Fruit fly (Drosophila melanogaster) whole organism, embryonic: ENCODE results near the gene Iyd.
A peak's percentile ranks its signal among the peaks of the same experiment; 100 is the strongest.

ENCODE experiments used
- Bdp1 ChIP-seq: fragments of 200-800 bp; sonication (Bioruptor generic); optimal IDR thresholded peaks from 3 replicates; lab custom pipeline; 2016; ENCODE audit warnings: missing biosample characterization, missing genetic modification characterization
- CG10565 ChIP-seq: fragments of 200-800 bp; sonication (Bioruptor generic); optimal IDR thresholded peaks from 3 replicates; lab custom pipeline; 2016; ENCODE audit warnings: missing biosample characterization, mild to moderate bottlenecking, missing genetic modification characterization
- CG10654 ChIP-seq: fragments of 200-800 bp; sonication (Bioruptor generic); optimal IDR thresholded peaks from 2 replicates; lab custom pipeline; 2016; ENCODE audit warnings: missing biosample characterization, missing genetic modification characterization
- CG10959 ChIP-seq: fragments of 200-800 bp; sonication (Bioruptor generic); IDR thresholded peaks from 2 replicates; pipeline ENCODE4 v1.3.6; 2022; ENCODE audit warnings: missing biosample characterization, missing genetic modification characterization
- CG11560 ChIP-seq: fragments of 200-800 bp; sonication (Bioruptor generic); IDR thresholded peaks from 3 replicates; pipeline ENCODE4 v1.3.6; 2022; ENCODE audit warnings: missing biosample characterization, missing genetic modification characterization
- CG12391 ChIP-seq: fragments of 200-800 bp; sonication (Bioruptor generic); optimal IDR thresholded peaks from 3 replicates; lab custom pipeline; 2018; ENCODE audit warnings: missing biosample characterization, mild to moderate bottlenecking, missing genetic modification characterization, moderate library complexity
- CG14965 ChIP-seq: fragments of 200-800 bp; sonication (Bioruptor generic); optimal IDR thresholded peaks from 2 replicates; lab custom pipeline; 2016; ENCODE audit warnings: missing biosample characterization, missing genetic modification characterization, borderline replicate concordance
- CG1647 ChIP-seq: fragments of 200-800 bp; sonication (Bioruptor generic); optimal IDR thresholded peaks from 3 replicates; lab custom pipeline; 2016; ENCODE audit warnings: missing biosample characterization, missing genetic modification characterization
- CG17802 ChIP-seq: fragments of 200-800 bp; sonication (Bioruptor generic); optimal IDR thresholded peaks from 2 replicates; lab custom pipeline; 2018; ENCODE audit warnings: missing biosample characterization, mild to moderate bottlenecking, missing genetic modification characterization, moderate library complexity
- CG18262 ChIP-seq: fragments of 200-800 bp; optimal IDR thresholded peaks from 3 replicates; lab custom pipeline; 2019; ENCODE audit warnings: missing biosample characterization, mild to moderate bottlenecking, missing genetic modification characterization, moderate library complexity
- CG18619 ChIP-seq: fragments of 200-800 bp; sonication (Bioruptor generic); optimal IDR thresholded peaks from 3 replicates; lab custom pipeline; 2017; ENCODE audit warnings: missing biosample characterization, mild to moderate bottlenecking, missing genetic modification characterization
- CG2678 ChIP-seq: fragments of 200-800 bp; sonication (Bioruptor generic); optimal IDR thresholded peaks from 3 replicates; lab custom pipeline; 2019; ENCODE audit warnings: missing biosample characterization, mild to moderate bottlenecking, missing genetic modification characterization, moderate library complexity
- CG2875 ChIP-seq: fragments of 200-800 bp; sonication (Bioruptor generic); optimal IDR thresholded peaks from 2 replicates; lab custom pipeline; 2017; ENCODE audit warnings: missing biosample characterization, mild to moderate bottlenecking, missing genetic modification characterization, missing genetic modification reagents
- CG30020 ChIP-seq: fragments of 200-800 bp; optimal IDR thresholded peaks from 2 replicates; lab custom pipeline; 2019; ENCODE audit warnings: missing biosample characterization, mild to moderate bottlenecking, missing genetic modification characterization, moderate library complexity
- CG30431 ChIP-seq: fragments of 200-800 bp; sonication (Bioruptor generic); optimal IDR thresholded peaks from 2 replicates; lab custom pipeline; 2017; ENCODE audit warnings: missing biosample characterization, missing genetic modification characterization
- CG32772 ChIP-seq: fragments of 200-800 bp; sonication (Bioruptor generic); IDR thresholded peaks from 2 replicates; pipeline ENCODE4 v1.3.6; 2022; ENCODE audit warnings: missing biosample characterization, missing genetic modification characterization
- CG4282 ChIP-seq: fragments of 200-800 bp; sonication (Bioruptor generic); optimal IDR thresholded peaks from 2 replicates; lab custom pipeline; 2016; ENCODE audit warnings: missing biosample characterization, missing genetic modification characterization
- CG4730 ChIP-seq: fragments of 200-800 bp; sonication (Bioruptor generic); IDR thresholded peaks from 2 replicates; pipeline ENCODE4 v1.3.6; 2022; ENCODE audit warnings: missing biosample characterization, missing genetic modification characterization
- CG4820 ChIP-seq: fragments of 200-800 bp; sonication (Bioruptor generic); optimal IDR thresholded peaks from 3 replicates; lab custom pipeline; 2016; ENCODE audit warnings: missing biosample characterization, missing genetic modification characterization
- CG4854 ChIP-seq: fragments of 200-800 bp; sonication (Bioruptor generic); optimal IDR thresholded peaks from 2 replicates; lab custom pipeline; 2016; ENCODE audit warnings: missing biosample characterization, missing genetic modification characterization, inconsistent platforms
- CG5245 ChIP-seq: fragments of 200-800 bp; sonication (Bioruptor generic); optimal IDR thresholded peaks from 3 replicates; lab custom pipeline; 2016; ENCODE audit warnings: missing biosample characterization, missing genetic modification characterization
- CG6683 ChIP-seq: fragments of 200-800 bp; sonication (Bioruptor generic); optimal IDR thresholded peaks from 2 replicates; lab custom pipeline; 2017; ENCODE audit warnings: missing biosample characterization, mild to moderate bottlenecking, missing genetic modification characterization, missing genetic modification reagents
- CG6689 ChIP-seq: fragments of 200-800 bp; sonication (Bioruptor generic); IDR thresholded peaks from 2 replicates; pipeline ENCODE4 v1.3.6; 2022; ENCODE audit warnings: missing biosample characterization, missing genetic modification characterization
- CG6791 ChIP-seq: fragments of 200-800 bp; sonication (Bioruptor generic); IDR thresholded peaks from 3 replicates; pipeline ENCODE4 v1.3.6; 2022; ENCODE audit warnings: missing biosample characterization, missing genetic modification characterization; ENCODE audit not compliant: partially characterized antibody
- CG7987 ChIP-seq: fragments of 200-800 bp; sonication (Bioruptor generic); optimal IDR thresholded peaks from 2 replicates; lab custom pipeline; 2018; ENCODE audit warnings: missing biosample characterization, mild to moderate bottlenecking, missing genetic modification characterization, moderate library complexity
- Dfd ChIP-seq, 2 experiments: fragments of >200 bp; optimal IDR thresholded peaks; 2 replicates each; lab custom pipeline; 2017; ENCODE audit warnings: missing biosample characterization in 2 of 2, missing genetic modification characterization in 2 of 2
- Dref ChIP-seq: fragments of 200-800 bp; sonication (Bioruptor generic); IDR thresholded peaks from 2 replicates; pipeline ENCODE4 v1.3.6; 2022; ENCODE audit warnings: missing biosample characterization, missing genetic modification characterization
- ERR ChIP-seq: fragments of 200-800 bp; sonication (Bioruptor generic); optimal IDR thresholded peaks from 2 replicates; lab custom pipeline; 2016; ENCODE audit warnings: missing biosample characterization, missing genetic modification characterization
- H15 ChIP-seq: fragments of 200-800 bp; sonication (Bioruptor generic); IDR thresholded peaks from 3 replicates; pipeline ENCODE4 v1.3.6; 2022; ENCODE audit warnings: missing biosample characterization, missing genetic modification characterization
- HmgD ChIP-seq: fragments of 200-800 bp; sonication (Bioruptor generic); optimal IDR thresholded peaks from 3 replicates; lab custom pipeline; 2016; ENCODE audit warnings: missing biosample characterization, missing genetic modification characterization
- HmgZ ChIP-seq: fragments of 200-800 bp; sonication (Bioruptor generic); optimal IDR thresholded peaks from 2 replicates; lab custom pipeline; 2018; ENCODE audit warnings: missing biosample characterization, mild to moderate bottlenecking, missing genetic modification characterization
- Hr39 ChIP-seq: fragments of >200 bp; optimal IDR thresholded peaks from 2 replicates; lab custom pipeline; 2017
- az2 ChIP-seq: fragments of 200-800 bp; sonication (Bioruptor generic); optimal IDR thresholded peaks from 3 replicates; lab custom pipeline; 2016; ENCODE audit warnings: missing biosample characterization, missing genetic modification characterization
- bbx ChIP-seq: fragments of 200-800 bp; sonication (Bioruptor generic); IDR thresholded peaks from 2 replicates; pipeline ENCODE4 v1.3.6; 2022; ENCODE audit warnings: missing biosample characterization, missing genetic modification characterization; ENCODE audit not compliant: partially characterized antibody
- bcd ChIP-seq: fragments of 200-800 bp; sonication (Bioruptor generic); optimal IDR thresholded peaks from 2 replicates; lab custom pipeline; 2017; ENCODE audit warnings: missing biosample characterization, mild to moderate bottlenecking, missing genetic modification characterization
- btn ChIP-seq: fragments of 200-800 bp; sonication (Bioruptor generic); optimal IDR thresholded peaks from 2 replicates; lab custom pipeline; 2016; ENCODE audit warnings: missing biosample characterization, missing genetic modification characterization
- cg ChIP-seq: fragments of 200-800 bp; sonication (Bioruptor generic); optimal IDR thresholded peaks from 3 replicates; lab custom pipeline; 2019; ENCODE audit warnings: missing biosample characterization, mild to moderate bottlenecking, missing genetic modification characterization, moderate library complexity
- da ChIP-seq: fragments of 200-800 bp; sonication (Bioruptor generic); optimal IDR thresholded peaks from 2 replicates; lab custom pipeline; 2016; ENCODE audit warnings: missing biosample characterization, missing genetic modification characterization
- ewg ChIP-seq: fragments of 200-800 bp; sonication (Bioruptor generic); optimal IDR thresholded peaks from 3 replicates; lab custom pipeline; 2017; ENCODE audit warnings: mild to moderate bottlenecking, missing biosample characterization, missing genetic modification reagents, missing genetic modification characterization
- hbn ChIP-seq: fragments of 200-800 bp; sonication (Bioruptor generic); IDR thresholded peaks from 2 replicates; pipeline ENCODE4 v1.3.6; 2022; ENCODE audit warnings: missing biosample characterization, missing genetic modification characterization; ENCODE audit not compliant: partially characterized antibody
- jing ChIP-seq: fragments of 200-800 bp; sonication (Bioruptor generic); optimal IDR thresholded peaks from 2 replicates; lab custom pipeline; 2018; ENCODE audit warnings: missing biosample characterization, mild to moderate bottlenecking, missing genetic modification characterization
- klu ChIP-seq: fragments of 200-800 bp; sonication (Bioruptor generic); IDR thresholded peaks from 2 replicates; pipeline ENCODE4 v1.3.6; 2022; ENCODE audit warnings: missing biosample characterization, missing genetic modification characterization
- nau ChIP-seq: fragments of 200-800 bp; sonication (Bioruptor generic); optimal IDR thresholded peaks from 3 replicates; lab custom pipeline; 2017; ENCODE audit warnings: missing biosample characterization, mild to moderate bottlenecking, missing genetic modification characterization, missing genetic modification reagents
- pho ChIP-seq: fragments of 200-800 bp; sonication (Bioruptor generic); optimal IDR thresholded peaks from 2 replicates; lab custom pipeline; 2016; ENCODE audit warnings: missing biosample characterization, missing genetic modification characterization
- phol ChIP-seq: fragments of 200-800 bp; sonication (Bioruptor generic); optimal IDR thresholded peaks from 3 replicates; lab custom pipeline; 2018; ENCODE audit warnings: missing biosample characterization, mild to moderate bottlenecking, missing genetic modification characterization, moderate library complexity
- scrt ChIP-seq: fragments of 200-800 bp; sonication (Bioruptor generic); optimal IDR thresholded peaks from 2 replicates; lab custom pipeline; 2018; ENCODE audit warnings: missing biosample characterization, mild to moderate bottlenecking, missing genetic modification characterization, moderate library complexity
- so ChIP-seq: fragments of 200-800 bp; sonication (Bioruptor generic); IDR thresholded peaks from 3 replicates; pipeline ENCODE4 v1.3.6; 2022; ENCODE audit warnings: missing biosample characterization, missing genetic modification characterization
- stwl ChIP-seq: fragments of 200-800 bp; sonication (Bioruptor generic); optimal IDR thresholded peaks from 3 replicates; lab custom pipeline; 2018; ENCODE audit warnings: missing biosample characterization, mild to moderate bottlenecking, missing genetic modification characterization, moderate library complexity
- tgo ChIP-seq: fragments of 200-800 bp; sonication (Bioruptor generic); IDR thresholded peaks from 3 replicates; pipeline ENCODE4 v1.3.6; 2022; ENCODE audit warnings: missing biosample characterization, missing genetic modification characterization
- tio ChIP-seq: fragments of 200-800 bp; sonication (Bioruptor generic); optimal IDR thresholded peaks from 2 replicates; lab custom pipeline; 2017; ENCODE audit warnings: missing biosample characterization, missing genetic modification characterization, inconsistent platforms
- tna ChIP-seq: fragments of 200-800 bp; sonication (Bioruptor generic); IDR thresholded peaks from 2 replicates; pipeline ENCODE4 v1.3.6; 2022; ENCODE audit warnings: missing biosample characterization, missing genetic modification characterization; ENCODE audit not compliant: partially characterized antibody
- trem ChIP-seq: fragments of 200-800 bp; optimal IDR thresholded peaks from 3 replicates; lab custom pipeline; 2019; ENCODE audit warnings: missing biosample characterization, mild to moderate bottlenecking, missing genetic modification characterization, moderate library complexity

Iyd gene

dm6 chr3L:11123088-11123487 is 27.0 kb upstream of the Iyd start, which contains the start of the genes Ufd1 and NaPi-III (continued):
- 0 out of 3 replicates have a peak, but pooled peaks have one; percentile 52 for TF ChIP-seq so (GFP tag; lab: Robert Waterston, UW)
- peak; percentile 94 for TF ChIP-seq HmgD (GFP tag; lab: Kevin White, UChicago)
- no peak for TF ChIP-seq scrt
- peak; percentile 24 for TF ChIP-seq btn (GFP tag; lab: Kevin White, UChicago)
- no peak for TF ChIP-seq nau (GFP tag; lab: Kevin White, UChicago)
- TF ChIP-seq ewg (GFP tag; lab: Kevin White, UChicago), result peak; percentile 79
- peak; percentile 35 for TF ChIP-seq pho (GFP tag; lab: Kevin White, UChicago)
- peak; percentile 84 for TF ChIP-seq hbn
- TF ChIP-seq tgo (GFP tag; lab: Robert Waterston, UW), result no peak
- TF ChIP-seq Dref, result peak; percentile 78
- TF ChIP-seq bbx, result peak; percentile 91
- TF ChIP-seq da (GFP tag; lab: Kevin White, UChicago), result peak; percentile 39
- TF ChIP-seq az2, result no peak
- TF ChIP-seq CG11560, result peak; percentile 78
- TF ChIP-seq CG4282, result peak; percentile 36
- peak; percentile 86 for TF ChIP-seq trem
- no peak for TF ChIP-seq CG7987 (GFP tag; lab: Kevin White, UChicago)
- TF ChIP-seq CG32772 (GFP tag; lab: Robert Waterston, UW), result peak; percentile 85
- no peak for TF ChIP-seq CG18262 (tag; lab: Kevin White, UChicago)
- no peak for TF ChIP-seq jing (GFP tag; lab: Kevin White, UChicago)
- TF ChIP-seq CG2875, result no peak
- TF ChIP-seq ERR (GFP tag; lab: Kevin White, UChicago), result peak; percentile 51
- TF ChIP-seq CG2678 (tag; lab: Kevin White, UChicago), result peak; percentile 15
- TF ChIP-seq tna (GFP tag; lab: Robert Waterston, UW), result peak; percentile 76
- TF ChIP-seq CG6683 (GFP tag; lab: Kevin White, UChicago), result no peak
- TF ChIP-seq CG18619 (GFP tag; lab: Kevin White, UChicago), result no peak
- TF ChIP-seq Hr39 (lab: Kevin White, UChicago), result no peak
- no peak for TF ChIP-seq CG30431
- TF ChIP-seq CG1647 (GFP tag; lab: Kevin White, UChicago), result no peak
- TF ChIP-seq phol, result peak; percentile 59
- TF ChIP-seq HmgZ (tag; lab: Kevin White, UChicago), result peak; percentile 91
- no peak for TF ChIP-seq cg (GFP tag; lab: Kevin White, UChicago)
- no peak for TF ChIP-seq CG14965 (GFP tag; lab: Kevin White, UChicago)
- TF ChIP-seq stwl (tag; lab: Kevin White, UChicago), result peak; percentile 83
- TF ChIP-seq CG5245 (GFP tag; lab: Kevin White, UChicago), result peak; percentile 17
- no peak for TF ChIP-seq CG10565
- TF ChIP-seq klu (GFP tag; lab: Robert Waterston, UW), result no peak
- TF ChIP-seq CG10959 (GFP tag; lab: Robert Waterston, UW), result no peak
- TF ChIP-seq CG6689 (GFP tag; lab: Robert Waterston, UW), result no peak
- no peak for TF ChIP-seq CG4730 (GFP tag; lab: Robert Waterston, UW)
- no peak for TF ChIP-seq CG17802 (tag; lab: Kevin White, UChicago)
- peak; percentile 57 for TF ChIP-seq CG12391
- no peak for TF ChIP-seq Dfd (GFP tag; optimal IDR thresholded peaks at IDR 0.05; lab: Kevin White, UChicago)
- TF ChIP-seq Bdp1 (GFP tag; lab: Kevin White, UChicago), result peak; percentile 16
- peak; percentile 19 for TF ChIP-seq CG30020 (tag; lab: Kevin White, UChicago)
- no peak for TF ChIP-seq CG4820 (GFP tag; lab: Kevin White, UChicago)
- no peak for TF ChIP-seq tio (GFP tag; lab: Kevin White, UChicago)
- TF ChIP-seq bcd (GFP tag; lab: Kevin White, UChicago), result peak; percentile 17
- no peak for TF ChIP-seq CG10654 (GFP tag; lab: Kevin White, UChicago)
- no peak for TF ChIP-seq H15 (GFP tag; lab: Robert Waterston, UW)
- TF ChIP-seq CG6791 (GFP tag; lab: Robert Waterston, UW), result peak; percentile 90
- TF ChIP-seq CG4854 (GFP tag; lab: Kevin White, UChicago), result no peak
